Fruit fly (Drosophila melanogaster): ENCODE measurements around the gene CG6216.

- TF ChIP-seq CG8478 (optimal IDR thresholded peaks at IDR 0.05) (no peak), usp (GFP tag; optimal IDR thresholded peaks at IDR 0.05) (no peak), pan (optimal IDR thresholded peaks at IDR 0.05) (no peak), EcR (GFP tag; optimal IDR thresholded peaks at IDR 0.05) (no peak), psq (optimal IDR thresholded peaks at IDR 0.05) (no peak), Dll (optimal IDR thresholded peaks at IDR 0.05) (no peak)
Measured at dm6 chr3L:11101598-11101997, 49.0 kb downstream of the CG6216 start, which contains the start of gene Elo68beta.
